Fruit fly (Drosophila melanogaster) Kc167 (cell line): ENCODE results near the gene par-6.

Source experiments
- Myc ChIP-seq: fragments of >200 bp; optimal IDR thresholded peaks from 2 replicates; lab custom pipeline; 2017; ENCODE audit warnings: missing external identifiers
- Sin3A ChIP-seq: fragments of >200 bp; optimal IDR thresholded peaks from 2 replicates; lab custom pipeline; 2018; ENCODE audit warnings: missing external identifiers
- h ChIP-seq: fragments of >200 bp; optimal IDR thresholded peaks from 3 replicates; lab custom pipeline; 2018; ENCODE audit warnings: missing external identifiers
- insv ChIP-seq: fragments of >200 bp; optimal IDR thresholded peaks from 3 replicates; lab custom pipeline; 2018; ENCODE audit warnings: missing external identifiers
- psq ChIP-seq: fragments of >200 bp; optimal IDR thresholded peaks from 2 replicates; lab custom pipeline; 2017; ENCODE audit warnings: missing external identifiers
- ttk ChIP-seq: sonication (Bioruptor generic); optimal IDR thresholded peaks from 2 replicates; lab custom pipeline; 2017; ENCODE audit warnings: missing external identifiers

Gene par-6

DNA sequence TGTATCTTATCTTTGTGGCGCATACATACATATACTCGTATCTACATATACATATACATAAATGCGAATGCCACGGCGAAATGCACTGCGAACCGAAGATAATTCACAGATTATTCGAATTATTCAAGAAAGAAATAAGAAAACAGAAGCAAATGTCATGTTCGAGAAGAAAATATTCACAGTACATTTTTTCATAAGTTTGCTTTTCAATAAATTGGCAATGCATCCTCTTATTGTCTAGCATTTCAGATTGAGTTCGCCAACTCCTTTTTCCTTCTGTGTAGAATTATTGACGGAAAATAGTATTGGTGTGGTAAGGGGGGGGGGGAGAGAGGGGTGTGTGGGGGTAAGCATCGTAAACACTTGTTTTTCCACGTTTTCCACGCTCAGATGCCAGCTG lies 15.3 kb downstream of the par-6 start:
- TF ChIP-seq Sin3A (lab: Kevin White, UChicago) = no peak
- no peak for TF ChIP-seq h (lab: Kevin White, UChicago)
- no peak for TF ChIP-seq Myc
- TF ChIP-seq insv = no peak
- no peak for TF ChIP-seq psq
- TF ChIP-seq ttk (lab: Kevin White, UChicago) = no peak

DNA sequence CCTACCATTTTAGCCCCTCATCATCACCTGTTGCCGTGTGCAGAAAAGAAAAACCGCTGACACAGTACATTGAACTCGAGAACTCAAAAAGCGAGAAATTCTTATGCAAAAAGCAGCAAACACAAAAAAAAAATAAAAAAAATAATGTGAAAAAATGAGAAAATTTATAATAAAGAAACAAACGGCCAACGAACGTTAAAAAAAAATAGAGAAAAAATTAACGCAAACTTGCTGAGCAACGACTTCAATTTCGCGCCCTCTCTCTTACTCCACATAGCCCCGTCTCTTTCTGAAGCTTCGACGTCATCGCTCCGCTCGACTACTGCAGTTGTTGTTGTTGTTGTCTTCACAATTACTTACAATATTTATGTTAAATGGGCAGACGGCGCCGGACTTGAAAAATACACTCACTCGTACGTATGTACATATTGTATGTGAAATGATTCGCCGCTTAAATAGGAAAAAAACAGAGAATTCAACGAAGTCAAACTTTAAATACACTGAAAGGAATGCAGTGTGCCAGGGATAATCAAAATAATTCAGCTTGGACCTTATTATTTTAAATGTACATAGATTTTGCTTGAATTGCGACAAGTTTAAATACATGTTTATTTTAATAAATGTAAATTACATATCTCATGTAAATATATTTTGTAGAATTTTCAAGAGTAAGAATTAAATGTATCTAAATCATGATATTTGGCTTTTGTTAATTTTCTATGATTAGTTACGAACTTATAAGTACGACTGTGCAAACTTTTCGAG lies 16.0 kb downstream of the par-6 start:
- TF ChIP-seq psq (no peak), h (lab: Kevin White, UChicago) (no peak)

DNA sequence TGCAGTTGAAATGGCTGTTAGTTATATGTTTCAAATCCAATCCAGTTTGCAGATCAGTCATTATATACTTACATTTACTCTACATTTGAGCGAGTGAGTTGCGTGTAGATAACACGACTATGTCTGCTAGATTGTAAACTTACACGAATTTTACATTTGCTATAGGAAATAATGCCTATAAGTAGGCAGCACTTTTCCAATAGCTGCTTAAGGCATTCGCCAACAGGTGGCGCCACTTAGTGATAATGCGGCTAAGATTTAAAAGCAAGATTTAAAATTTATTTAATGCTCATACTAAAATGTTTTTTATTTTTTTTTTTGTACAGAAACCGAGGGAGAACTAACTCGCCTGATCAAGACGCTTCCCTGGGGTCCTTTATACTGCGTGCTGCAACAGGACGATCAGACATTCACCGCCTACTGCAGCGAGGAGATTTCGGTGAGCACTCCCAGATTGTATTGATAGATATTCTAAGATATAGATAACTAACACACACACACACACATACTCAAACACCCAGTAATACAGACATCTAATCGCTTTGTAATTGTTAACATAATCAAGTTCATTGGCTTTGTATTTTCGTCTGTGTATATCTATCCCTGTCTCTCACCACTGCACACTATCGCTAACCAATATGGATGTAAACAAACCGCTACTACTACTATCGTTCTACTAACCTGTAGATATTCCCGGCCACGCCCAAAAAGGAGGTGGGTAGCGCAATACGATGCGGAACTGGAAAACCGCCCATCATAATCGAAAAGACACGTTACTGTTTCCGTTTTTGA lies 17.3 kb downstream of the par-6 start:
- TF ChIP-seq h (lab: Kevin White, UChicago) (no peak), insv (no peak), Myc (no peak), psq (no peak), Sin3A (lab: Kevin White, UChicago) (no peak), ttk (lab: Kevin White, UChicago) (no peak)

DNA sequence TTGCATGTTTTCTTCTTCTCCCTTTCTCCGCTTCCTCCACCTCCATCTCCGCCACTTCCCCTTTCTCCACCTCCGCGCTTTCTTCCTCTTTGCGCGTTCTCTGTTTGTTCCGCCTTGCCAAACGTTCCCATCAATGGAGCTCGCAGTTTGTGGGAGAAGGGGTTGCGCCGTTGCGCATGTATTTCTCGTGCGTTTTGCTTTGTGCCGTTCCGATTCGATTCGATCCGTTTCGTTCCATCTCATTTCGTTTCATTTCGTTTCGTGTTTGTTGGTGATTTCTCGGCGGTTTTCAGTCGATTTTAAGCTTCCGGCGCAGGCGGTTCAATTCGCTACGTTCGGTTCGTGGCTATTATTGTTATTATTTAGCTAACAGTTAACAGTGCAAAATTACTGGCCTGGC lies 19.8 kb downstream of the par-6 start:
- TF ChIP-seq insv = no peak
- no peak for TF ChIP-seq Sin3A (lab: Kevin White, UChicago)
- no peak for TF ChIP-seq ttk (lab: Kevin White, UChicago)

DNA sequence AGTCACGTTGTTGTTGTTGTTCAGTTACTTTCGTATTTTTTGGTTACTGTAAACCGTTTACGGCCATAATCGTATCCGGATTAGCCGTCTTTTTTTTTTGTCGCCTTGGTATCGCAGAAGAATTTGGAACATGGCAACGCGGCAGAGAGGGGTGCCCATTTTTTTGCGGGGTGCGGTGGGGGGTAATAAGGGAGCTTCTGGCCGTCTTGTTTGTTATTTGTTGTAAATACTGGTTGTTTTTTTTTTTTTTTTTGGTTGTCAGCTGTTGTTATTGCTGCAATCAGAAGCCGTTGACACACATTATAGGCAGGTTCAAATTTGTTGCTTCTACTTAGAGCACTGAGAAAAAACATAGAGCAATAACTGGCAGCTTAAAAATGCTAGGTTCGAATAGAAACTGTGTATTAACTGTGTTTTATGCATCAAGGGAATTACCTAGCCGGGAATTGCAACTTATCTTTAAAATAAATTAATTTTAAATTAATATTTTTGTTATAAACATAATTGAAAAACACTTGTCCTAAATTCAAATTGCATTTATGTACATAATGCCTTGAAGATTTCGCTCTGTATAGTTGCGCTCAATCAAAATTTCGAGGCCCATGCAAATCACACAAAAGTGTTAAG lies 21.2 kb downstream of the par-6 start:
- TF ChIP-seq psq (no peak), ttk (lab: Kevin White, UChicago) (no peak), h (lab: Kevin White, UChicago) (no peak), Myc (no peak), insv (no peak), Sin3A (lab: Kevin White, UChicago) (no peak)

DNA sequence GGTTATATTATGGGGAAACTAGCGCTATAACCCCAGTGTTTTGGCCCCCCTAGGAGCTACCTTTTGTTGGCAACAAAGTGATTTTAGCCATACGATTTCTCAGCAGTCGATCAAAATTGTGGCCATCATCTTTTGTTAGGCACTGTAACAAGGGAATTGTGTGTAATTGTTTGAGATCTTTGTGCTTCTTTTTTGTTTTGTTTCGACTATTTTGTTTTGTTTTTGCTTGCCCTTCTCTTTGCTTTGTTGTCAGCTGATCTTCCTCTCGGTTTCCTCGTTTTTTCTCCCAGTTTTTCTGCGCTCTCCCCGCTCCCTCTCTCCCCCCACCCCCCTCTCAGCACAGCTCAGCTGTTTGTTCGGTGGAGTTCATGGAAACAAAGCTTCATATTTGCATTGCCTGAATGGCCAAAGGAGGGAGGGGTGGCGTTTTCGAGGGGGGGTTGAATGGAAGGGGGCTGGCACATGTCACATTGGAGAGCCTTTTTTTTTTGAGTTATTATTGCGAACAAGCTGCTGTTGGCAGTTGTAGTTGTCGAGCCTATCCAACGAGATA lies 22.9 kb downstream of the par-6 start:
- TF ChIP-seq Sin3A (lab: Kevin White, UChicago) (no peak), Myc (no peak), insv (no peak), h (lab: Kevin White, UChicago) (no peak), ttk (lab: Kevin White, UChicago) (no peak), psq (no peak)

DNA sequence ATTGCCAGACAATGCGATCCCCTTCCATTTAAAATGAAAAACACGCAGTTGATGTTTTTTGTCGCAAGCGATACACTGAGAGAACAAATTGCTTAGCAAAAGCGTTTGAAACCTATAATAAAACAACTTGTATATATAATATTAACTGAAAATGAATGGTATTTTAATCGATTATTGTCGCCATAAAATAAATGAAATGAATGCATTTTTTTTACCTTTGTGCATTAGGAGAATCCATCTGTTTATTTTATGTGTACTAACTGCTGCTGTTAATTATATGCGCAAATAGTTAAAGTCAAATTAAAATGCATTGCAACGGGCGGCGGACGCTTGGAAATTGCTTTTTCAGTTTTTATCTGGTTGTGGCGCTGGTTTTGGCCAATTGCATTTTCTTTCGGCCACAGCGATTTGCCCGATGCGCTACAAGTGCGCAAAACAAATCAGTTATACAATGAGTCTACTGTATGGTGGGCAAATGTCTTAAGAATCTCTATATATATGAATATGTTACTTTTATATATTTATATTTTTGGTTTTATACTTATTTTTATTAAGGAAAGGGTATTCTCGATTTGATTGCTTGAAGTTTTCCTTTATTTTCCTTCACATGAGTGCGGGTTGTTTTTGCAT lies 23.5 kb downstream of the par-6 start:
- TF ChIP-seq insv = no peak
- TF ChIP-seq Sin3A (lab: Kevin White, UChicago) = no peak
- no peak for TF ChIP-seq psq
- no peak for TF ChIP-seq ttk (lab: Kevin White, UChicago)
- TF ChIP-seq Myc = no peak
- no peak for TF ChIP-seq h (lab: Kevin White, UChicago)

DNA sequence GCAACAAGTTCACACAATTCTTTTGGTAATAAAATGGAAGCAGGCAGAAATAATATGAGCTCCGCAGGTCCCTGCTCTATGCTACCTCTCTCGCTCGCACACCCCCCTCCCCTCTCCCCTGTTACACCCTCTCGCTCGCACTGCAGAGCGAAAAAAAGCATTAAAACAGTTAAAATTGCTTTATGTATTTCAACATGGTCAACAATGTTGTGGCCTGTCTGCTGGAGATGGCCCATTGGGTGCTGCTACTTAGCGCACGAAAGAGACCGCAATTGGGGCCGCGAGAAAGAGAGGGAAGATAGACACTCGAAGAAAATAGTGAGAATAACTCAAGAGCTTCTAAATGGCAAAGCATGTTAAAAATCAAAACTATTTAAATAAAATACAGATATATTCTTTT lies 25.2 kb downstream of the par-6 start:
- no peak for TF ChIP-seq psq
- no peak for TF ChIP-seq Myc
- TF ChIP-seq insv = no peak
- no peak for TF ChIP-seq h (lab: Kevin White, UChicago)
- TF ChIP-seq ttk (lab: Kevin White, UChicago) = no peak
- no peak for TF ChIP-seq Sin3A (lab: Kevin White, UChicago)

DNA sequence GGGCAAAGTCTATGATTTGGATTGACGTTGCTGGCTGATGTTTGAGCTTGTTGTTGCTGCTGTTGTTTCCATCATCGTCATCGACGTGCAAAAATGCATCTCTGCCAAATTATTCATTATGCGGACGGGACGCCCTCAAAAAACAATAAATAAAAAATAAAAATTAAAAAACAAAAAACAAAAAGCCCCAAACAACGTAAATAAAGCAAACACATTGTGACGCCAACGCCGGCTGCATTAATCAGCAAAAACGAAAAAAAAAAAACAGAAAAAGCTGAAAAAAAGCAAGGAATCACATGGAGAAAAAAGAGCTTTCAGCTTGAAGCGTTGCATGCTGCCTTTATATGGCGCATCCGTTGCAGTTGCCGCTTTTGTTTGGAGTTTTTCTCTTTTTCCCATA lies 28.9 kb downstream of the par-6 start:
- TF ChIP-seq Sin3A (lab: Kevin White, UChicago) (no peak), insv (no peak), ttk (lab: Kevin White, UChicago) (no peak), psq (no peak), Myc (no peak), h (lab: Kevin White, UChicago) (no peak)

DNA sequence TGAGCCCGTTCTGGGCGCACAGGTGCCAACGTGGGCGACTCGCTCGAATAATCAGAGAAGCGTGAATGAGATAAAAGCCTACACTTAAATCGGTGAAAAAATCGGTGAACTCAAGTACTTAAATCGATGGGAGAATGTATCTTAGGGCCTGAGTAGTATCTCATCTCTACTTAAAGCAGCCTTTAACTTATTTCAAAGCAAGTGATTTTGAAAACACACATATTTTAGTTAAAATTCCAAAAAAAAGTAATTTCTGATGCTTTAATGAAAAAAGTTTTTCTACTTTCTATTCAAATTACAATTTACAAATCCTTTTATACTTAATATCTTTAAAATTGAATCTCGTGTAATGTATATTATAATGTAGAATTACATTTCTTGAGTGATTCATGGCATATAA lies 29.5 kb downstream of the par-6 start:
- TF ChIP-seq insv (no peak), Sin3A (lab: Kevin White, UChicago) (no peak), Myc (no peak), h (lab: Kevin White, UChicago) (no peak), ttk (lab: Kevin White, UChicago) (no peak), psq (no peak)

DNA sequence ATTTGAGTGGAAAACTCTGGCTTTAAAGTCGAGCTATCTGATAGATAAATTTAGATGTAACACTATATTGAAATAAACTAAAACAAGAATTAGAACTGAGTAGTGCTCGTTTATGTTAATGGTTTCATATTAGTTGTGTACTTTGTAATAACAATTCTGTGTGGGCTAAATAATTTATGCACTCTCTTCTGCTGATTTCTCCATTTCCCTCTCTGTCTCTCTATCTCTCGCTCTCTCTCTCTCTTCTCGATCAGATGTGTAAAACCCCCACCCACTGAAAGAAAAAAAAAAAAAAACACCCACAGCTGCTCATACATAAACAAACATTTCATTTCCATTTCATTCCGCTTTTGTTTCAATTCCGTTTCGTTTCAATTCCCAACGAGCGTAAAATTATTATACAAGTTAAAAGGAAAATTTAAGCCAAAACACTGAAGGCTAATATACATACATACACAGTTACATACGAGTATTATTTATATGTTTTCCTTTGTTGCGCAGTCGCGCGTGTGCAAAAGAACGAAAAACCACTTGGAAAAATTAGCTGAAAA lies 30.6 kb downstream of the par-6 start:
- TF ChIP-seq psq (no peak), Myc (no peak), ttk (lab: Kevin White, UChicago) (no peak), h (lab: Kevin White, UChicago) (no peak), insv (no peak), Sin3A (lab: Kevin White, UChicago) (no peak)
